Worm (Caenorhabditis elegans): ENCODE results near the gene F59A6.12.

DNA sequence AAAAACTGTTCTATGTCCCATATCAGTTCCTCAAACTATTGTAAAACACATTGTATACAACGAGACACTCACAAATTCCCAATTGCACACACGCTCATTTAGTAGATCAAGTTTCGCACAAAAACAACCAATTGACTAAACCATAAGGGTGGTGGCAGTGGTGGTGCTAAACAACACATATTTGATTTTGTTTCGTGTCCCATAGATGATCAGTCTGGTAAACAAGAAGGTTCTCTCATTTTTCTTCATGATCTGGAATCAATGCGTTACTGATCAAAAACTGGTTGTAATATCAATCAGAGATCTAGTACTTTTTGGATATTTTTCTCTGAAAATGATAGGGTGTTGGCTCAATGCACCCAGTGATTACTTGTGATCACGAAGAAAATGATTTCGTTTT, 6.7 kb upstream of the F59A6.12 start:
- TF ChIP-seq tab-1 (GFP tag; IDR thresholded peaks at IDR 0.05) = no peak
- TF ChIP-seq ztf-23 (GFP tag; IDR thresholded peaks at IDR 0.05) = no peak
- no peak for TF ChIP-seq med-1 (GFP tag; optimal IDR thresholded peaks at IDR 0.05; ENCODE audit: insufficient read depth)

All from whole organism, midembryonic.